Worm (Caenorhabditis elegans) whole organism, young adult: Measurements from ENCODE around the gene cox-6A.

Experiments
- F55B11.4 ChIP-seq: sonication (generic microtip); optimal IDR thresholded peaks from 2 replicates; lab custom pipeline; 2016; ENCODE audit warnings: missing compliant biosample characterization, missing genetic modification characterization, borderline replicate concordance; ENCODE audit not compliant: insufficient read depth
- efl-1 ChIP-seq: fragments of 150-350 bp; optimal IDR thresholded peaks from 2 replicates; lab custom pipeline; 2014; ENCODE audit warnings: missing biosample characterization, missing genetic modification reagents, missing genetic modification characterization
- nhr-179 ChIP-seq: sonication (generic microtip); optimal IDR thresholded peaks from 2 replicates; lab custom pipeline; 2016; ENCODE audit warnings: mild to moderate bottlenecking, missing genetic modification characterization, missing compliant biosample characterization

DNA sequence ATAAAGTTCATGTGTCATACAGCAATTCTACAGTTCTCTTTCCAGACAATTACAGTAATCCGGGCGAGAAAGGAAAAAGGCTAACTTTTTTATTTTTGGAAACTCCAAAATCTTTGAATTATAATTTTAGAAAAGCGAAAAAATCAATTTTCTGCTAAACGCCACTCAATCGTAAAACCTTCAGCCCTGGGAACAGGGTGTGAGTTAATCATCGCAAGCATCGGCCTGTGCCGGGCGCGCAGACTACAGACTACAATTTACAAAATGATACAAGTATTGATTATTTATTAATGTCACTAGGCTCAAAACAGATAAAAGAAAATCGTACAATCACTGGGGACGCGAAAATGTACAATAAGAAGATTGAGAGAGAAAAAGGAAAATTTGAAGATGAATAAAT, 49.1 kb downstream of the cox-6A start:
- TF ChIP-seq nhr-179: no peak
- no peak for TF ChIP-seq F55B11.4 (tag; lab: Kevin White, UChicago)
- no peak for TF ChIP-seq efl-1 (GFP tag; lab: Kevin White, UChicago)
